Worm (Caenorhabditis elegans): ENCODE data around the gene Y53C12A.8.
"Not testable (repeated sequence)": the region's sequence is repeated elsewhere in the genome, so short reads cannot be mapped to it uniquely, and the experiment has no call there.

The Y53C12A.8 gene

DNA sequence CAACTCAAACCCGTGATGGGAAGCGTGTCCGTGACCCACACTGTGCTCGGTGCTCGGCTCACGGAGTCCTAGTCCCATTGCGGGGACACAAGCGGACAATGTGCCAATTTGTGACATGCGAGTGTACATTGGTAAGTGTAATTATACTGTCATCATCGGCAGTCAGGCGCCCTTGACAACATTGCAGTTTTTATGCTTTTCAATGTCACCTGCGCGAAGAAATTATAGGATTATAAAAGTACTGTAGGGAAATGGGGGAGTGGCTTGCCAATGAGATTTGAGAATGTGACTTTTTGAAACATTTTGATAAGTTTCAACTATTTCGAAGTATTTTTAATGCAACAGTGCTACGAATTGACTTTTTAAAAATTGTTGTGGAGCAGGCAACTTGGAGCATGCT, 35.5 kb upstream of the Y53C12A.8 start:
- TF ChIP-seq pqm-1 (tag; optimal IDR thresholded peaks at IDR 0.05) (no peak), hlh-30 (tag; optimal IDR thresholded peaks at IDR 0.05; ENCODE audit: insufficient read depth) (no peak), ceh-9 (tag; optimal IDR thresholded peaks at IDR 0.05) (no peak), Y22D7AL.16 (tag; optimal IDR thresholded peaks at IDR 0.05) (no peak), fkh-10 (GFP tag; optimal IDR thresholded peaks at IDR 0.05) (no peak), eyg-1 (tag; optimal IDR thresholded peaks at IDR 0.05) (no peak), unc-3 (GFP tag; conservative IDR thresholded peaks at IDR 0.05) (no peak), unc-3 (tag; optimal IDR thresholded peaks at IDR 0.05) (no peak), hlh-6 (tag; optimal IDR thresholded peaks at IDR 0.05) (no peak), che-1 (tag; optimal IDR thresholded peaks at IDR 0.05) (no peak), nhr-11 (tag; optimal IDR thresholded peaks at IDR 0.05) (no peak), madf-2 (tag; optimal IDR thresholded peaks at IDR 0.05) (no peak), C08G9.2 (tag; optimal IDR thresholded peaks at IDR 0.05) (no peak), F13H6.1 (tag; optimal IDR thresholded peaks at IDR 0.05) (no peak), hlh-13 (GFP tag; optimal IDR thresholded peaks at IDR 0.05) (no peak), pha-2 (tag; optimal IDR thresholded peaks at IDR 0.05) (no peak), lin-11 (tag; optimal IDR thresholded peaks at IDR 0.05) (no peak), ceh-34 (tag; optimal IDR thresholded peaks at IDR 0.05) (no peak), pag-3 (tag; optimal IDR thresholded peaks at IDR 0.05; ENCODE audit: borderline replicate concordance) (no peak)

DNA sequence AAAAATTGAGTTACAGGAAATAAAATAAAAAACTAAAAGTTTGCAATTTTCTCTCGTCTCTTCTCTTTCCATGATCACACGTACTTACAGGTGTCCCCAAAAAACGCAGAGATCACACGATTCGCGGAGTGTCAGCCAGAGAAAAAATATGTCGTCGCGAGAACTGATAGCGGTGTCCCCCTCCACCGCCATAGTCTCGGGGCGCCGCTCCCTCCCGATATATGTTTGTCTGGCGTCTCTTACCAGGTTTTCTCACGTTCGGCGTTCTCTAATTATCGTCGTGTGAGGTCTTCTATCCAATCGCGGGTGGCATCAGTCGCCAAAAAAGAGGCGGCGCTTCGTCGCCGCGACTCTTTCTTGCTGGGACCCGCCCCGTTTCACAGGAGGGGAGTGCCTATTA, 31.5 kb upstream of the Y53C12A.8 start, which contains the start of gene mab-3:
Gene mab-3 (plus strand): TSS at position 328 of the 400 bp plus-strand sequence.
- not testable (repeated sequence) for TF ChIP-seq lin-11 (tag; optimal IDR thresholded peaks at IDR 0.05); ceh-45 (GFP tag; IDR thresholded peaks at IDR 0.05); unc-42 (tag; optimal IDR thresholded peaks at IDR 0.05)

DNA sequence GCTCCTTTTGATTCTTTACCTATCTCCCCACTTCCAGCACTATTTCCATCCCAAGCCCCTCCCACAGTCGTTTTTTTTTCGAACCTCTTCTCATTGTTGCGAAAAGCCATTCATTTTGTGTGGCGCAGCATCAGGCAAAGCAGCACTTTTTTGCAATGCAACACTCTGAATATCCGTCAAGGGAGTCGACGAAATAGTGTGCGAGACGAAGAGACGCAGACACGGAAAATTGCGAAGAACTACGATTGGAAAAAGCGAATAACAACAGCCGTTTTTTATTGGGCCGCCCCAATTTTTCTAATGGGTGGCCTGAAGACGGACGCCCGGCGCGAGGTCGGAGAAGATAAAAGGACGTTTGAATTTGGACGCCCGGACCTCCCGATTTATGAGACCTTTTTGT, 29.6 kb upstream of the Y53C12A.8 start:
- TF ChIP-seq ceh-2 (tag; optimal IDR thresholded peaks at IDR 0.05) (no peak), hlh-6 (tag; optimal IDR thresholded peaks at IDR 0.05) (no peak), hlh-15 (tag; optimal IDR thresholded peaks at IDR 0.05) (no peak), unc-86 (tag; optimal IDR thresholded peaks at IDR 0.05) (no peak), hlh-13 (GFP tag; optimal IDR thresholded peaks at IDR 0.05) (no peak), elt-2 (tag; optimal IDR thresholded peaks at IDR 0.05) (no peak), gmeb-2 (tag; optimal IDR thresholded peaks at IDR 0.05) (no peak), ceh-34 (tag; optimal IDR thresholded peaks at IDR 0.05) (no peak), fkh-6 (tag; optimal IDR thresholded peaks at IDR 0.05) (no peak), ceh-6 (GFP tag; optimal IDR thresholded peaks at IDR 0.05) (no peak), C38D4.7 (GFP tag; optimal IDR thresholded peaks at IDR 0.05) (no peak), fax-1 (tag; optimal IDR thresholded peaks at IDR 0.05) (no peak), ceh-19 (GFP tag; optimal IDR thresholded peaks at IDR 0.05) (no peak), ets-4 (tag; optimal IDR thresholded peaks at IDR 0.05) (no peak), pha-4 (tag; optimal IDR thresholded peaks at IDR 0.05) (no peak), hlh-8 (tag; optimal IDR thresholded peaks at IDR 0.05) (no peak)

DNA sequence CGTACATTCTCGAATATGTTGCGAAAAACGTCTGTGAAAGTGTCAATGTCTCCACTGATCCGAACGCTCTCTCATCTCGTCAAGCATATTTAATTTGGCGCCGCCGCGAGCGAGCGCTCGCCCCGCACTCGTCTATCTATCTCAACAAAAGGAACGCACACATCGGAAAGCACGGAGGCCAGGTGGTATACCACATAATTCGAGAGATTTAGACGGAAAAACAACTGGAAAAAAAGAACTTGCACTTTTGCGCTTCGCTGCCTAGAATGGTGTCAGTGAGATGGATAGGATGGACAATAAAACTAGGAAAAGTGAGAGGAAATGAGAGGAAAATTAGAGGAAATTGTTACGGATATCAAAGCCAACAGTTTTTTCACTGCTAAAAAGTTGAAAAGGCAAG, 28.9 kb upstream of the Y53C12A.8 start:
- no peak for TF ChIP-seq ceh-6 (GFP tag; optimal IDR thresholded peaks at IDR 0.05)
- no peak for TF ChIP-seq ceh-24 (tag; optimal IDR thresholded peaks at IDR 0.05)
- no peak for TF ChIP-seq mec-3 (tag; optimal IDR thresholded peaks at IDR 0.05; ENCODE audit: borderline replicate concordance)
- no peak for TF ChIP-seq zip-5 (tag; optimal IDR thresholded peaks at IDR 0.05)
- TF ChIP-seq pha-2 (tag; optimal IDR thresholded peaks at IDR 0.05), result no peak

DNA sequence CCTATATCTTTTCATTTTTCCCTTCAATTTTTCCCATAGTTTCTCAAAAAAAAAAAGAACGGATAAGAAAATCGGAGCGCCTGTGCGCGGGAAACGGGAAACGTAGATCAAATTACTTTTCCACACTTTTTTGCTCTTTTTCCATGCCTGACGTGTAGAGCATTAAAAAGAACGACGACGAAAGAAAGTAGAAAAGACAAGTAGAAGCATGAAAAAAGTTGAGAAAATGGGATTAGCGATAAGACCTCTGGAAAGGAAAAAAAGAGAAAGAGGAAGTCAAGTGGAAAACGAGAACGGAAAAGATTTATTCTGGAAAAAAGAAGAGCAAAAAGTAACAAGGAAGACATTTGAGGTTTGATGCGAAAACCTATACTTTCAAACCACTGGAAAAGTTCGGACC, 28.2 kb upstream of the Y53C12A.8 start:
- TF ChIP-seq ztf-16 (tag; optimal IDR thresholded peaks at IDR 0.05) (no peak), C38D4.7 (GFP tag; optimal IDR thresholded peaks at IDR 0.05) (no peak), ceh-22 (tag; optimal IDR thresholded peaks at IDR 0.05) (no peak), hlh-15 (tag; optimal IDR thresholded peaks at IDR 0.05) (no peak), ttx-3 (tag; optimal IDR thresholded peaks at IDR 0.05) (no peak), sox-2 (GFP tag; IDR thresholded peaks at IDR 0.05) (no peak), Y22D7AL.16 (tag; optimal IDR thresholded peaks at IDR 0.05) (no peak), fkh-10 (GFP tag; optimal IDR thresholded peaks at IDR 0.05) (no peak), npax-4 (tag; optimal IDR thresholded peaks at IDR 0.05) (no peak)

All from whole organism, late embryonic.